Worm (Caenorhabditis elegans) whole organism, L1 larva: ENCODE data around the gene bath-36.

Experiments used
- C16A3.4 ChIP-seq: fragments of 150-350 bp; optimal IDR thresholded peaks from 2 replicates; lab custom pipeline; 2014; ENCODE audit warnings: missing biosample characterization, missing genetic modification characterization
- C34B4.2 ChIP-seq: sonication (generic microtip); optimal IDR thresholded peaks from 2 replicates; lab custom pipeline; 2017; ENCODE audit warnings: mild to moderate bottlenecking, missing genetic modification characterization, missing compliant biosample characterization
- F16B12.6 ChIP-seq: fragments of 150-350 bp; optimal IDR thresholded peaks from 2 replicates; lab custom pipeline; 2014; ENCODE audit warnings: missing biosample characterization, missing genetic modification characterization
- Y116A8C.19 ChIP-seq: sonication (generic microtip); optimal IDR thresholded peaks from 2 replicates; lab custom pipeline; 2016; ENCODE audit warnings: missing compliant biosample characterization, missing genetic modification characterization, borderline replicate concordance
- alr-1 ChIP-seq: fragments of 200-800 bp; sonication (Bioruptor generic); optimal IDR thresholded peaks from 2 replicates; lab custom pipeline; 2018; ENCODE audit warnings: borderline replicate concordance, mild to moderate bottlenecking, missing genetic modification characterization, missing compliant biosample characterization
- aly-2 ChIP-seq: fragments of 150-350 bp; optimal IDR thresholded peaks from 2 replicates; lab custom pipeline; 2014; ENCODE audit warnings: missing biosample characterization, missing genetic modification characterization
- blmp-1 ChIP-seq: fragments of 150-350 bp; optimal IDR thresholded peaks from 2 replicates; lab custom pipeline; 2014; ENCODE audit warnings: missing biosample characterization, missing genetic modification characterization
- ceh-63 ChIP-seq: fragments of 200-800 bp; sonication (Bioruptor generic); optimal IDR thresholded peaks from 2 replicates; lab custom pipeline; 2018; ENCODE audit warnings: mild to moderate bottlenecking, missing genetic modification characterization, missing compliant biosample characterization
- ceh-8 ChIP-seq: fragments of 200-800 bp; sonication (Bioruptor generic); optimal IDR thresholded peaks from 2 replicates; lab custom pipeline; 2018; ENCODE audit warnings: mild to moderate bottlenecking, missing genetic modification characterization, moderate library complexity, missing compliant biosample characterization
- ceh-82 ChIP-seq, 3 experiments: fragments of 150-350 bp in 1 of 3; sonication (generic microtip) in 2 of 3; optimal IDR thresholded peaks; 2 replicates each; lab custom pipeline; 2014 to 2017; ENCODE audit warnings: missing biosample characterization in 3 of 3, missing genetic modification characterization in 3 of 3
- ceh-88 ChIP-seq: fragments of 200-800 bp; sonication (Bioruptor generic); IDR thresholded peaks from 2 replicates; pipeline ENCODE4 v1.3.6; 2022; ENCODE audit warnings: missing genetic modification characterization, missing compliant biosample characterization
- ces-1 ChIP-seq: fragments of 150-350 bp; optimal IDR thresholded peaks from 2 replicates; lab custom pipeline; 2014; ENCODE audit warnings: missing biosample characterization, missing genetic modification reagents, missing genetic modification characterization
- dpl-1 ChIP-seq, 3 experiments: fragments of 150-350 bp in 2 of 3; sonication (generic microtip) in 1 of 3; optimal IDR thresholded peaks; 2 replicates each; lab custom pipeline; 2014 to 2017; ENCODE audit warnings: missing biosample characterization in 3 of 3, missing genetic modification characterization in 3 of 3, missing genetic modification reagents in 3 of 3
- dsc-1 ChIP-seq: sonication (generic microtip); optimal IDR thresholded peaks from 2 replicates; lab custom pipeline; 2016; ENCODE audit warnings: mild to moderate bottlenecking, missing genetic modification characterization, missing compliant biosample characterization
- efl-1 ChIP-seq, 4 experiments: fragments of 150-350 bp; optimal IDR thresholded peaks in 3 of 4; peaks in 1 of 4; 1 replicate in 1 of 4; 2 replicates in 3 of 4; lab custom pipeline; 2014; ENCODE audit warnings: missing biosample characterization in 2 of 4, missing genetic modification characterization in 2 of 4, missing genetic modification reagents in 2 of 4
- egl-13 ChIP-seq: sonication (generic microtip); optimal IDR thresholded peaks from 2 replicates; lab custom pipeline; 2016; ENCODE audit warnings: missing genotype, missing genetic modification reagents, missing genetic modification characterization, missing compliant biosample characterization
- elt-2 ChIP-seq: sonication (generic microtip); optimal IDR thresholded peaks from 2 replicates; lab custom pipeline; 2016; ENCODE audit warnings: missing genetic modification characterization, mild to moderate bottlenecking, inconsistent platforms, missing compliant biosample characterization, missing genetic modification reagents
- elt-3 ChIP-seq, 6 experiments: fragments of 150-350 bp in 1 of 6; sonication (generic microtip); optimal IDR thresholded peaks; 2 replicates each; lab custom pipeline; 2017 to 2018; ENCODE audit warnings: missing biosample characterization in 6 of 6, missing genetic modification characterization in 6 of 6, inconsistent platforms in 1 of 6
- ets-5 ChIP-seq: fragments of 200-800 bp; sonication (Bioruptor generic); IDR thresholded peaks from 2 replicates; pipeline ENCODE4 v1.3.6; 2022; ENCODE audit warnings: missing genetic modification characterization, missing compliant biosample characterization
- fkh-8 ChIP-seq: sonication (generic microtip); optimal IDR thresholded peaks from 2 replicates; lab custom pipeline; 2016; ENCODE audit warnings: mild to moderate bottlenecking, missing genetic modification characterization, missing compliant biosample characterization
- fos-1 ChIP-seq: fragments of 150-350 bp; optimal IDR thresholded peaks from 2 replicates; lab custom pipeline; 2014; ENCODE audit warnings: missing biosample characterization, missing genetic modification characterization
- grh-1 ChIP-seq: fragments of 200-800 bp; sonication (Bioruptor generic); IDR thresholded peaks from 2 replicates; pipeline ENCODE4 v1.3.6; 2022; ENCODE audit warnings: missing genetic modification reagents, missing genetic modification characterization, missing compliant biosample characterization
- hlh-17 ChIP-seq: fragments of 200-800 bp; sonication (Bioruptor generic); optimal IDR thresholded peaks from 2 replicates; lab custom pipeline; 2018; ENCODE audit warnings: missing genetic modification characterization, mild to moderate bottlenecking, missing compliant biosample characterization, moderate library complexity, borderline replicate concordance
- irx-1 ChIP-seq: sonication (generic microtip); optimal IDR thresholded peaks from 2 replicates; lab custom pipeline; 2016; ENCODE audit warnings: missing genetic modification characterization, missing compliant biosample characterization
- jun-1 ChIP-seq: fragments of 150-350 bp; optimal IDR thresholded peaks from 2 replicates; lab custom pipeline; 2014; ENCODE audit warnings: missing biosample characterization, missing genetic modification reagents, missing genetic modification characterization
- lin-14 ChIP-seq: fragments of 200-800 bp; sonication (Bioruptor generic); optimal IDR thresholded peaks from 2 replicates; lab custom pipeline; 2018; ENCODE audit warnings: mild to moderate bottlenecking, missing genetic modification characterization, moderate library complexity, missing compliant biosample characterization
- lin-15B ChIP-seq: fragments of 150-350 bp; sonication (generic microtip); optimal IDR thresholded peaks from 3 replicates; lab custom pipeline; 2014; ENCODE audit warnings: missing biosample characterization, missing genetic modification characterization
- lin-39 ChIP-seq: fragments of 150-350 bp; optimal IDR thresholded peaks from 2 replicates; lab custom pipeline; 2014; ENCODE audit warnings: missing biosample characterization, missing genetic modification reagents, missing genetic modification characterization
- lir-3 ChIP-seq: sonication (generic microtip); optimal IDR thresholded peaks from 2 replicates; lab custom pipeline; 2016; ENCODE audit warnings: mild to moderate bottlenecking, missing genetic modification characterization, moderate library complexity, missing compliant biosample characterization; ENCODE audit not compliant: poor library complexity
- lsy-2 ChIP-seq, 2 experiments: fragments of 150-350 bp; optimal IDR thresholded peaks; 2 replicates each; lab custom pipeline; 2014; ENCODE audit warnings: missing biosample characterization in 2 of 2, missing genetic modification characterization in 2 of 2
- mab-9 ChIP-seq: fragments of 200-800 bp; sonication (Bioruptor generic); IDR thresholded peaks from 2 replicates; pipeline ENCODE4 v1.3.6; 2022; ENCODE audit warnings: missing genetic modification reagents, missing genetic modification characterization, missing compliant biosample characterization
- mef-2 ChIP-seq: fragments of 150-350 bp; optimal IDR thresholded peaks from 2 replicates; lab custom pipeline; 2014; ENCODE audit warnings: missing biosample characterization, missing genetic modification characterization
- nhr-11 ChIP-seq: fragments of 150-350 bp; optimal IDR thresholded peaks from 2 replicates; lab custom pipeline; 2014; ENCODE audit warnings: missing biosample characterization, missing genetic modification characterization
- nhr-12 ChIP-seq: sonication (generic microtip); optimal IDR thresholded peaks from 2 replicates; lab custom pipeline; 2017; ENCODE audit warnings: missing biosample characterization, missing genetic modification characterization
- nhr-20 ChIP-seq: sonication (generic microtip); optimal IDR thresholded peaks from 2 replicates; lab custom pipeline; 2016; ENCODE audit warnings: mild to moderate bottlenecking, missing genetic modification characterization, missing compliant biosample characterization
- nhr-28 ChIP-seq: fragments of 150-350 bp; optimal IDR thresholded peaks from 2 replicates; lab custom pipeline; 2014; ENCODE audit warnings: missing biosample characterization, missing genetic modification characterization
- nhr-71 ChIP-seq: sonication (generic microtip); optimal IDR thresholded peaks from 2 replicates; lab custom pipeline; 2016; ENCODE audit warnings: mild to moderate bottlenecking, missing genetic modification characterization, moderate library complexity, missing compliant biosample characterization
- nhr-76 ChIP-seq: sonication (generic microtip); optimal IDR thresholded peaks from 2 replicates; lab custom pipeline; 2017; ENCODE audit warnings: missing biosample characterization, missing genetic modification characterization
- nhr-77 ChIP-seq: fragments of 150-350 bp; optimal IDR thresholded peaks from 2 replicates; lab custom pipeline; 2014; ENCODE audit warnings: missing biosample characterization, missing genetic modification characterization
- nhr-85 ChIP-seq: sonication (generic microtip); peaks from one replicate; lab custom pipeline; 2016; ENCODE audit warnings: missing genetic modification characterization, inconsistent platforms, missing compliant biosample characterization
- pqm-1 ChIP-seq: sonication (generic microtip); optimal IDR thresholded peaks from 3 replicates; lab custom pipeline; 2017; ENCODE audit warnings: missing biosample characterization, missing genetic modification characterization
- rnt-1 ChIP-seq: sonication (generic microtip); optimal IDR thresholded peaks from 2 replicates; lab custom pipeline; 2016; ENCODE audit warnings: mild to moderate bottlenecking, missing genetic modification characterization, moderate library complexity, missing compliant biosample characterization
- skn-1 ChIP-seq: fragments of 150-350 bp; optimal IDR thresholded peaks from 2 replicates; lab custom pipeline; 2014; ENCODE audit warnings: missing biosample characterization, missing genetic modification characterization
- snpc-4 ChIP-seq: fragments of 150-350 bp; optimal IDR thresholded peaks from 2 replicates; lab custom pipeline; 2014; ENCODE audit warnings: missing biosample characterization, missing genetic modification characterization
- snu-23 ChIP-seq: sonication (generic microtip); optimal IDR thresholded peaks from 2 replicates; lab custom pipeline; 2016; ENCODE audit warnings: missing genetic modification characterization, missing compliant biosample characterization
- sox-4 ChIP-seq: sonication (generic microtip); optimal IDR thresholded peaks from 2 replicates; lab custom pipeline; 2016; ENCODE audit warnings: missing genetic modification characterization, missing compliant biosample characterization
- tbx-2 ChIP-seq: sonication (generic microtip); optimal IDR thresholded peaks from 2 replicates; lab custom pipeline; 2016; ENCODE audit warnings: missing genetic modification characterization, missing compliant biosample characterization
- unc-30 ChIP-seq: sonication (generic microtip); optimal IDR thresholded peaks from 2 replicates; lab custom pipeline; 2017; ENCODE audit warnings: missing biosample characterization, missing genetic modification characterization
- unc-86 ChIP-seq: sonication (generic microtip); optimal IDR thresholded peaks from 2 replicates; lab custom pipeline; 2016; ENCODE audit warnings: missing genetic modification characterization, missing compliant biosample characterization
- xbp-1 ChIP-seq: sonication (generic microtip); optimal IDR thresholded peaks from 2 replicates; lab custom pipeline; 2016; ENCODE audit warnings: missing genetic modification characterization, missing compliant biosample characterization
- zag-1 ChIP-seq: fragments of 150-350 bp; optimal IDR thresholded peaks from 2 replicates; lab custom pipeline; 2014; ENCODE audit warnings: missing biosample characterization, missing genetic modification characterization
- zip-4 ChIP-seq: fragments of 200-800 bp; sonication (Bioruptor generic); optimal IDR thresholded peaks from 2 replicates; lab custom pipeline; 2018; ENCODE audit warnings: mild to moderate bottlenecking, missing genetic modification characterization, moderate library complexity, missing compliant biosample characterization
- ztf-4 ChIP-seq: fragments of 150-350 bp; optimal IDR thresholded peaks from 2 replicates; lab custom pipeline; 2014; ENCODE audit warnings: missing biosample characterization, missing genetic modification characterization

The bath-36 gene

ce11 chrV:15190903-15191302 lies 3.2 kb downstream of the bath-36 start, which contains the start of gene Y75B12B.11 (continued):
- TF ChIP-seq ceh-8 (GFP tag; lab: Kevin White, UChicago) (no peak), nhr-12 (tag; lab: Kevin White, UChicago) (no peak), rnt-1 (tag; lab: Kevin White, UChicago) (peak; percentile 85), sox-4 (tag; lab: Kevin White, UChicago) (no peak), nhr-77 (tag; lab: Kevin White, UChicago) (peak; percentile 45), mef-2 (tag; lab: Kevin White, UChicago) (peak; percentile 39), snu-23 (GFP tag; lab: Kevin White, UChicago) (peak; percentile 78), ceh-63 (GFP tag; lab: Kevin White, UChicago) (no peak), nhr-76 (tag; lab: Kevin White, UChicago) (no peak), lin-15B (tag; lab: Kevin White, UChicago) (peak; percentile 49), snpc-4 (tag; lab: Kevin White, UChicago) (peak; percentile 56), irx-1 (tag; lab: Kevin White, UChicago) (peak; percentile 28), hlh-17 (no peak), unc-86 (tag; lab: Kevin White, UChicago) (peak; percentile 40), dsc-1 (tag; lab: Kevin White, UChicago) (peak; percentile 66), lin-39 (tag; lab: Kevin White, UChicago) (no peak), efl-1 (optimal IDR thresholded peaks at IDR 0.05; lab: Kevin White, UChicago) (peak; percentile 57 to 80), efl-1 (GFP tag; optimal IDR thresholded peaks at IDR 0.05 in 1 of 2; lab: Kevin White, UChicago) (peak; percentile 72 to 98), fos-1 (tag; lab: Kevin White, UChicago) (peak; percentile 16), Y116A8C.19 (tag; lab: Kevin White, UChicago) (no peak), mab-9 (no peak), unc-30 (no peak), C34B4.2 (tag; lab: Kevin White, UChicago) (peak; percentile 29), egl-13 (no peak), jun-1 (tag; lab: Kevin White, UChicago) (peak; percentile 45), zag-1 (no peak), F16B12.6 (peak; percentile 34), ces-1 (no peak), xbp-1 (peak; percentile 57), skn-1 (peak; percentile 67), blmp-1 (tag; lab: Kevin White, UChicago) (no peak), ztf-4 (tag; lab: Kevin White, UChicago) (peak; percentile 78), alr-1 (tag; lab: Kevin White, UChicago) (no peak), lsy-2 (tag; optimal IDR thresholded peaks at IDR 0.05; lab: Kevin White, UChicago) (peak; percentile 57 to 67), grh-1 (peak; percentile 43; the same call in 1 of the 2 replicates), lir-3 (tag; lab: Kevin White, UChicago) (peak; percentile 51), C16A3.4 (peak; percentile 69), lin-14 (GFP tag; lab: Kevin White, UChicago) (peak; percentile 63), nhr-28 (no peak), zip-4 (GFP tag; lab: Kevin White, UChicago) (peak; percentile 29), pqm-1 (no peak), nhr-85 (tag; lab: Kevin White, UChicago) (peak; percentile 82), dpl-1 (GFP tag; optimal IDR thresholded peaks at IDR 0.05; lab: Kevin White, UChicago) (peak; percentile 60 to 72 (median 70)), elt-2 (tag; lab: Kevin White, UChicago) (peak; percentile 57), aly-2 (tag; lab: Kevin White, UChicago) (no peak), nhr-71 (tag; lab: Kevin White, UChicago) (peak; percentile 87), tbx-2 (tag; lab: Kevin White, UChicago) (peak; percentile 66), ceh-82 (tag; optimal IDR thresholded peaks at IDR 0.05; lab: Kevin White, UChicago) (peak; percentile 33 to 64 (median 37)), nhr-20 (peak; percentile 79), elt-3 (tag; optimal IDR thresholded peaks at IDR 0.05; lab: Kevin White, UChicago) (peak in 2 of 6 experiments; percentile 46 to 48), ets-5 (GFP tag; lab: Robert Waterston, UW) (no peak), fkh-8 (peak; percentile 88), ceh-88 (GFP tag; lab: Robert Waterston, UW) (no peak), nhr-11 (tag; lab: Kevin White, UChicago) (no peak)
